Fruit fly (Drosophila melanogaster): ENCODE results near the gene CG12517.

The CG12517 gene

dm6 chr2L:10856328-10856942 is 13.5 kb upstream of the CG12517 start, which contains the start of gene Dnz1 (continued):
- TF ChIP-seq CG4424 (GFP tag; optimal IDR thresholded peaks at IDR 0.05) (peak; percentile 58), CG7786 (GFP tag; optimal IDR thresholded peaks at IDR 0.05) (no peak), CG9609 (GFP tag; optimal IDR thresholded peaks at IDR 0.05) (no peak), gro (GFP tag; optimal IDR thresholded peaks at IDR 0.05) (no peak), CG8089 (GFP tag; optimal IDR thresholded peaks at IDR 0.05) (no peak), ara (GFP tag; IDR thresholded peaks at IDR 0.05) (no peak), sna (GFP tag; IDR thresholded peaks at IDR 0.05; ENCODE audit: partially characterized antibody) (no peak), sens (GFP tag) (peak; percentile 83), Dip3 (GFP tag; optimal IDR thresholded peaks at IDR 0.05) (peak; percentile 32), tup (GFP tag; optimal IDR thresholded peaks at IDR 0.05) (no peak), CG12942 (GFP tag; optimal IDR thresholded peaks at IDR 0.05) (peak; percentile 24), unpg (GFP tag; optimal IDR thresholded peaks at IDR 0.05) (peak; percentile 39), Oaz (GFP tag; IDR thresholded peaks at IDR 0.05) (no peak), Kr (GFP tag; optimal IDR thresholded peaks at IDR 0.05) (no peak), yki (optimal IDR thresholded peaks at IDR 0.05) (no peak), CG4282 (GFP tag; optimal IDR thresholded peaks at IDR 0.05) (no peak), dan (GFP tag; IDR thresholded peaks at IDR 0.05) (no peak), ems (GFP tag; optimal IDR thresholded peaks at IDR 0.05) (peak; percentile 9), Lim3 (GFP tag; IDR thresholded peaks at IDR 0.05) (no peak), Asciz (GFP tag; optimal IDR thresholded peaks at IDR 0.05) (no peak), CG3995 (GFP tag; optimal IDR thresholded peaks at IDR 0.05) (peak; percentile 34), Vsx1 (GFP tag; optimal IDR thresholded peaks at IDR 0.05) (no peak), CG16863 (GFP tag; optimal IDR thresholded peaks at IDR 0.05) (no peak), CG1602 (GFP tag; optimal IDR thresholded peaks at IDR 0.05) (peak; percentile 20), D (optimal IDR thresholded peaks at IDR 0.05) (no peak), D (GFP tag; optimal IDR thresholded peaks at IDR 0.05) (no peak), twi (tag; optimal IDR thresholded peaks at IDR 0.05) (no peak), CG17568 (GFP tag; optimal IDR thresholded peaks at IDR 0.05) (no peak), Hr39 (optimal IDR thresholded peaks at IDR 0.05) (no peak), Aef1 (GFP tag; IDR thresholded peaks at IDR 0.05) (peak; percentile 27; the same call in 2 of the 3 replicates), Hsf (GFP tag; optimal IDR thresholded peaks at IDR 0.05) (peak; percentile 56), CG2199 (GFP tag; IDR thresholded peaks at IDR 0.05) (no peak), CG4854 (GFP tag; optimal IDR thresholded peaks at IDR 0.05) (no peak), dmrt11E (tag; optimal IDR thresholded peaks at IDR 0.05) (no peak), CG12769 (tag; optimal IDR thresholded peaks at IDR 0.05) (no peak), Bgb (GFP tag; IDR thresholded peaks at IDR 0.05; ENCODE audit: partially characterized antibody) (no peak), crc (GFP tag; optimal IDR thresholded peaks at IDR 0.05) (no peak), CG6791 (GFP tag; IDR thresholded peaks at IDR 0.05; ENCODE audit: partially characterized antibody) (no peak), tna (GFP tag; IDR thresholded peaks at IDR 0.05; ENCODE audit: partially characterized antibody) (no peak), Dek (tag; optimal IDR thresholded peaks at IDR 0.05) (peak; percentile 39), Hr3 (GFP tag; optimal IDR thresholded peaks at IDR 0.05) (peak; percentile 53), HmgD (GFP tag; optimal IDR thresholded peaks at IDR 0.05) (no peak), zfh1 (GFP tag; IDR thresholded peaks at IDR 0.05) (no peak; the same call in 2 of the 3 replicates), BEAF-32 (GFP tag; optimal IDR thresholded peaks at IDR 0.05) (peak; percentile 5), wdn (GFP tag; IDR thresholded peaks at IDR 0.05) (peak; percentile 54; the same call in 1 of the 2 replicates), aop (GFP tag; IDR thresholded peaks at IDR 0.05) (no peak), gsb (GFP tag; IDR thresholded peaks at IDR 0.05) (no peak), Ada2b (GFP tag; IDR thresholded peaks at IDR 0.05) (peak; percentile 49), lilli (GFP tag; optimal IDR thresholded peaks at IDR 0.05) (peak; percentile 70), dpn (GFP tag; optimal IDR thresholded peaks at IDR 0.05) (peak in 1 of 2 experiments; percentile 54), D19B (GFP tag; optimal IDR thresholded peaks at IDR 0.05) (no peak), CG15269 (tag; optimal IDR thresholded peaks at IDR 0.05) (peak; percentile 61)

Measured in whole organism, embryonic.